Worm (Caenorhabditis elegans): Measurements from ENCODE around the gene mrps-25.

Gene mrps-25

DNA sequence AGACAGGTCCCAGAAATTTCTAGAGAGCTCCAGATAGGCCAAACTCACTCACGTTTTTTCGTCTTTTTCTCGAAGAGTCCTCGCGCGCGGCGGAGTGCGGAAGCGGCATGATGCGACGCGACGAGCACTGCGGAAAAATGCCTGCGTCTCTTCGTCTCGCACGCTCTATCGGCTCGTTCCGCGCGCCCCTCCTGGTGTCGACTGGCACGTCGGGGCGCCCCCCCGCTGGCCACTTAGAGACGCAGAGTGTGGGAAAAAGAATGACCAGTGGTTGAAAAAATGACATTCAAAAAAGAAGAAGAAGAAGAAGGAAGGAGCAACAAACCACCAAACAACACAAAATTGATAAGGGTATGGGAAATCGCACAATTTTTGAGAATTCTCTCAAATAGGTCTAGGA lies 10.7 kb downstream of the mrps-25 start, which contains the start of gene znf-782:
TSS of gene znf-782 (minus strand) at position 96 of the 400 bp plus-strand sequence.
- TF ChIP-seq sptf-1 (tag; optimal IDR thresholded peaks at IDR 0.05) (peak; percentile 51), mls-2 (tag; optimal IDR thresholded peaks at IDR 0.05) (no peak), pha-4 (tag; optimal IDR thresholded peaks at IDR 0.05) (peak; percentile 16), M03D4.4 (tag; optimal IDR thresholded peaks at IDR 0.05) (peak; percentile 31)

DNA sequence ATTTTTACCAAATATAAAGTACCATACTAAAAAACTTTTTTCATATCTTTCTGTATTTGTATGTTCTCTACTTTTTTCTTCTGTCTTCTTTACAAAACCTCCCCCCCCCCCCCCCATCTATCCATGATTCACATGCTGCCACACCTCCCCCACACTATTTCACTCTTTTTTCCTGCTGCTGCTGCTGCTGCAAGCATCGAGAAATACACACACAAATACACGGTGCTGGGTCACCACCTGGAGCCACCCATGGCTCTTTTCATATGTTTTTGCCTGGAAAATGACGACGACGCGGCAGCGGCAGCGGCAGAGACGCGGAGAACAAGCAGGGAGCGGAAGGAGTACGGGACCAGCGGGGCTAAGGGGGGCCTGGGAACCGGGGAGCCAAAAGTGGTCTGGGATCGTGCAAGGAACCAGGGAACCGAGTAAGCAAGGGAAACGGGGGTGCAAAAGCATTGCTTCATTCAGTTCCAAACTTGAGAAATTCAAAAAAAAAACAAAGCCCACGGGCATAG lies 12.1 kb downstream of the mrps-25 start:
- TF ChIP-seq elt-3 (tag; optimal IDR thresholded peaks at IDR 0.05) (no peak), lin-32 (GFP tag; optimal IDR thresholded peaks at IDR 0.05) (no peak), sptf-1 (tag; optimal IDR thresholded peaks at IDR 0.05) (no peak)

DNA sequence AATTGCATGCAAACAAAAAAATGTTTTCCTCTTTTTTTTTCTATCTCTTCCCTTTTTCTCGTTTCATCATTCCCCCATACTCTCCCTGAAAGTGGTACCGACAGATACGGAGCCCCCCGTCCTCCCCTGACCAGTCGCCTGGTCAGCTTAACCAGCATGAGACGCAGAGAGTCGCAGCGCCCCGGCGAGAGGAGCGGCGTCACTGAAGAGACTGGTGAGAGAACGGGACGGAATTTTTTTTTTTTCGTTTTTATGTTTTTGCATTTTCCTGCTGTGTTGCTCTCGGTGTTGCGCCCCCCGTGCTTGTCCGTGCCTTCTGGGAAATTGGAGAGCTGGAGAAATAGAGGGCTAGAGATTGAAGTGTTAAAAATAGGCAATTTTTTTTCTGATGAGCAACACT lies 13.7 kb downstream of the mrps-25 start:
- TF ChIP-seq snpc-4 (tag; optimal IDR thresholded peaks at IDR 0.05) = no peak
- no peak for TF ChIP-seq tbx-8 (GFP tag; optimal IDR thresholded peaks at IDR 0.05)
- no peak for TF ChIP-seq lin-13 (tag; optimal IDR thresholded peaks at IDR 0.05)
- no peak for TF ChIP-seq ceh-43 (GFP tag; optimal IDR thresholded peaks at IDR 0.05)
- no peak for TF ChIP-seq zip-8 (tag; optimal IDR thresholded peaks at IDR 0.05)
- no peak for TF ChIP-seq ceh-39 (tag; optimal IDR thresholded peaks at IDR 0.05)
- no peak for TF ChIP-seq ces-1 (GFP tag; optimal IDR thresholded peaks at IDR 0.05)
- no peak for TF ChIP-seq unc-39 (tag; optimal IDR thresholded peaks at IDR 0.05)
- TF ChIP-seq mls-2 (tag; optimal IDR thresholded peaks at IDR 0.05) = no peak
- no peak for TF ChIP-seq hlh-1 (tag; optimal IDR thresholded peaks at IDR 0.05)
- TF ChIP-seq sem-2 (GFP tag; optimal IDR thresholded peaks at IDR 0.05) = no peak
- TF ChIP-seq sptf-1 (tag; optimal IDR thresholded peaks at IDR 0.05) = no peak
- TF ChIP-seq drap-1 (GFP tag; optimal IDR thresholded peaks at IDR 0.05) = no peak
- TF ChIP-seq nhr-237 (tag; optimal IDR thresholded peaks at IDR 0.05) = no peak

DNA sequence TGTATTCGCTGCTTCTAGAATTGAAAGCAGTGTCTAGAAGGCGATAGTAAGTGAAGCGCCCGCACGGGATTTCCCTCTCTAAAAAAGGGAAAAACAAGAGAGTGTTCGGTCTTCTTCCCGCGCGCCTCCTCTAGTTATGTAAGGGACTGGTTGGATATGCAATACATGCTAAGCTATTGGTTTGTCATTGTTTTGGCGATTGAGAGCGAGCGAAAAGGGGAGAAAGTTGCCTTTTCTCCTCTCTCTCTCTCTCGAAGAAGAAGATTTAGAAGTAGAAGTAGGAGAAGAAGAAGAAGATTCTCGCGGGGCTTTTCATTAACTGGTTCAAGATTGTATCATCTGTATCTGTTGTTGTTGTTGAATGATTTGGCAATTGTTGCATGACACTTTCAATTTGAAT lies 17.4 kb downstream of the mrps-25 start:
- TF ChIP-seq cnd-1 (tag; optimal IDR thresholded peaks at IDR 0.05) (no peak), zip-8 (tag; optimal IDR thresholded peaks at IDR 0.05) (no peak), blmp-1 (tag; optimal IDR thresholded peaks at IDR 0.05) (peak; percentile 57)

DNA sequence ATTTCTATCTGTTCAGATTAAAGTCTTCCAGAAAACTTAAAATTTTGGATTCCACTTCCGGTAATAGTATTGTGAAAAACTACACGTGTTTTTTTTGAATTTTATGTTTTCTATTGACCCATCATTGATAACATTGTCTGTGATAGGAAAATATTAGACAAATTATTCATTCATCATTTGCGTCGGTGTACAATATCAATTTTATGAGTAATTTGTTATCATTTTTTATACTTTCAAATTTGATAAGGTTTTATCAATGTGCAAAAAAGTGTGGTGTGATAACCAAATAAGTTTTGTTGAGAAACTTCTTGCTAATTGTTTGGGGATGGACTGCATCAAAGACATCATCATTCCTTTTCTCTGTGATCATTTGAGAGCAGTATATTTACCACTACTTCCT lies 18.8 kb downstream of the mrps-25 start:
- TF ChIP-seq unc-120 (tag; optimal IDR thresholded peaks at IDR 0.05; ENCODE audit: poor library complexity, severe bottlenecking) = no peak
- TF ChIP-seq blmp-1 (tag; optimal IDR thresholded peaks at IDR 0.05) = no peak
- TF ChIP-seq hlh-1 (tag; optimal IDR thresholded peaks at IDR 0.05) = no peak
- no peak for TF ChIP-seq snpc-4 (tag; optimal IDR thresholded peaks at IDR 0.05)
- no peak for TF ChIP-seq ceh-39 (tag; optimal IDR thresholded peaks at IDR 0.05)
- TF ChIP-seq drap-1 (GFP tag; optimal IDR thresholded peaks at IDR 0.05) = no peak
- TF ChIP-seq lin-13 (tag; optimal IDR thresholded peaks at IDR 0.05) = no peak
- no peak for TF ChIP-seq tbx-8 (GFP tag; optimal IDR thresholded peaks at IDR 0.05)
- TF ChIP-seq elt-3 (tag; optimal IDR thresholded peaks at IDR 0.05) = no peak
- TF ChIP-seq nhr-237 (tag; optimal IDR thresholded peaks at IDR 0.05) = no peak

DNA sequence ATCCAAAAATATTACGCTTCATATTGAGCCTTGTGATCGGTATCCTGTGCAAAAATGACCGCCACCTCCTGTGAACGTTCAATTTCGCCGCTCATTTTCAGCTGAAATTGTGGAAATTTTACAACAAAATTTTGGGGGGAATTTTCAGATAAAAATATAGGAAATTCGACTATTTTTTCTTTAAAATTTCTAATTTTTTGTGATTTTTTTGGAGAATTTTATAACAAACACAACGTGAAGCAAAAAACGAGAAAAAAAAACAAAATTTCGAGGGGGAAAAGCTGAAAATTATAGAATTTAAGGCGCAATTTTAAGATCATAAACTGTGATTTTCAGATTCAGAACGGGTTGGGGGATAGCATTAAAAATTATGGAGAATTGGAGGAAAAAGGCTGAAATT lies 30.2 kb downstream of the mrps-25 start, which contains the start of gene csn-4:
TSS of gene csn-4 (minus strand) at position 101 of the 400 bp plus-strand sequence.
- TF ChIP-seq unc-62 (GFP tag; optimal IDR thresholded peaks at IDR 0.05) = no peak
- no peak for TF ChIP-seq mab-5 (tag; optimal IDR thresholded peaks at IDR 0.05)
- TF ChIP-seq elt-3 (tag; optimal IDR thresholded peaks at IDR 0.05) = no peak
- TF ChIP-seq ztf-11 (tag; optimal IDR thresholded peaks at IDR 0.05) = no peak
- TF ChIP-seq lin-13 (tag; optimal IDR thresholded peaks at IDR 0.05) = no peak

DNA sequence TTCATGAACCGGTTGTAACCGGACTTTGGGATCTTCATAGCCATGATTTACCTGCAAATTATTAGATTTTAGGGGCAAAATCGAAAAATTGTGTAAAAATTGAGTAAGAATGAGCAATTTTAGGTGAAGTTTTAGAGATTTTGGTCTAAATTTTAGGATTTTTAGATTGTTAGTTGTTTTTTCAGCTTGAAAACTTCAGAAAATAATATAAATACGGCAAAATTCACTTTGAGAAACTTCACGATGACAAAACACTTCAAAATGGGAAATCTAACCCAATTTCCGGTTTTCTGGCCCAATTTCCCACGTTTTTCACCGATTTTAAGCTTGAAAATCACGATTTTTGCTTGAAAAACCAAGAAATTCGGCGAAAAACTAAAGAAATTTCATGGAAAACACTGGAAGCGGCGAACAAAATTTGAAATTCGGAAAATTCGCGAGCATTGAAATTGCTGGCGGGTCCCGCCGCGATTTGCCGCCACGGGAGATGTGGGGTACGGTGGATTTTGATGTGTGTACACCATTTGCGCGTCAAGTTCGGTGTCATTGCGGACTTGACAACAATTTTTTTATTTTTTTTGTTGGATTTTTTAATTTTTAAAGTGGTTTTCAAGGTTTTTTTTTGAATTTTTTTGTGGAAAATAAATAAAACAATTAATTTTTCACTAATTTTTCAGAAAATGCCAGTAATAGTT lies 37.3 kb downstream of the mrps-25 start, which contains the start of the genes cct-8 and Y55F3AR.2:
TSS of gene cct-8 (minus strand) at position 51 of the 695 bp plus-strand sequence.
TSS of gene Y55F3AR.2 (plus strand) at position 672 of the 695 bp plus-strand sequence.
- TF ChIP-seq mep-1 (tag; optimal IDR thresholded peaks at IDR 0.05) = peak; percentile 90
- TF ChIP-seq cnd-1 (tag; optimal IDR thresholded peaks at IDR 0.05) = peak; percentile 71
- TF ChIP-seq bed-3 (GFP tag; optimal IDR thresholded peaks at IDR 0.05) = peak; percentile 12
- TF ChIP-seq unc-62 (GFP tag; optimal IDR thresholded peaks at IDR 0.05) = peak; percentile 58
- TF ChIP-seq pha-4 (tag; optimal IDR thresholded peaks at IDR 0.05) = peak; percentile 93
- TF ChIP-seq tbx-8 (GFP tag; optimal IDR thresholded peaks at IDR 0.05) = peak; percentile 10
- TF ChIP-seq hlh-1 (tag; optimal IDR thresholded peaks at IDR 0.05) = peak; percentile 63
- TF ChIP-seq ztf-11 (tag; optimal IDR thresholded peaks at IDR 0.05) = peak; percentile 50
- no peak for TF ChIP-seq flh-1 (GFP tag; optimal IDR thresholded peaks at IDR 0.05)
- peak; percentile 85 for TF ChIP-seq sptf-1 (tag; optimal IDR thresholded peaks at IDR 0.05)
- TF ChIP-seq ceh-83 (GFP tag; optimal IDR thresholded peaks at IDR 0.05) = no peak
- peak; percentile 90 for TF ChIP-seq lin-13 (tag; optimal IDR thresholded peaks at IDR 0.05)
- TF ChIP-seq lin-32 (GFP tag; optimal IDR thresholded peaks at IDR 0.05) = no peak
- no peak for TF ChIP-seq sem-2 (GFP tag; optimal IDR thresholded peaks at IDR 0.05)
- TF ChIP-seq elt-1 (tag; optimal IDR thresholded peaks at IDR 0.05; ENCODE audit: borderline replicate concordance, insufficient read depth) = no peak
- peak; percentile 91 for TF ChIP-seq nhr-237 (tag; optimal IDR thresholded peaks at IDR 0.05)
- no peak for TF ChIP-seq snpc-4 (tag; optimal IDR thresholded peaks at IDR 0.05)
- TF ChIP-seq ham-2 (GFP tag; optimal IDR thresholded peaks at IDR 0.05) = peak; percentile 29
- TF ChIP-seq nhr-12 (tag; optimal IDR thresholded peaks at IDR 0.05) = no peak
- TF ChIP-seq zip-8 (tag; optimal IDR thresholded peaks at IDR 0.05) = no peak
- no peak for TF ChIP-seq blmp-1 (tag; optimal IDR thresholded peaks at IDR 0.05)
- peak; percentile 78 for TF ChIP-seq drap-1 (GFP tag; optimal IDR thresholded peaks at IDR 0.05)
- peak; percentile 81 for TF ChIP-seq ces-1 (GFP tag; optimal IDR thresholded peaks at IDR 0.05)
- TF ChIP-seq nhr-76 (tag; optimal IDR thresholded peaks at IDR 0.05) = no peak
- TF ChIP-seq lsy-2 (tag; optimal IDR thresholded peaks at IDR 0.05) = peak; percentile 100
- TF ChIP-seq mab-5 (tag; optimal IDR thresholded peaks at IDR 0.05) = no peak
